Worm (Caenorhabditis elegans): Measurements from ENCODE around the gene fbxa-65.

DNA sequence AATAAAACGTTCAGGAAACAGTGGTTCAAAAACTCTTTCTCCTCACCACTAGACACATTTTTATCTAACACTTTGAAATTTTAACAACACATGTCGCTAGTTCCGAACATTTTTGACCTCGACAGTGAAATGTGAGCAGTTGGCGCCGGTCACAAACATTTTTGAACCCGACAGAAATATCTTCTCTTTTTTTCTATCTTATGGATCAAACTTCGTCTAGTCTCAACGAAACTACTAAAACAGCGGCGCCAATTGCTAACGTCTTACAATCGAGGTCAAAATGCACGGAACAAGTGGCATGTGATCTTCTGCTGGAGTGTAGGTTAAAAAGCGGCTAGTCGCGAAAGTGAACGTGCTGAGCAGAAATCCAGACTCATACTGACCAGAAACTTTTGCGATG is 2.3 kb downstream of the fbxa-65 start:
- TF ChIP-seq ref-1 (GFP tag; conservative IDR thresholded peaks at IDR 0.05) (no peak), tab-1 (GFP tag; IDR thresholded peaks at IDR 0.05) (no peak), flt-1 (GFP tag; IDR thresholded peaks at IDR 0.05) (no peak), med-1 (GFP tag; optimal IDR thresholded peaks at IDR 0.05; ENCODE audit: insufficient read depth) (no peak), cog-1 (tag; optimal IDR thresholded peaks at IDR 0.05) (no peak), T22C8.4 (GFP tag; IDR thresholded peaks at IDR 0.05) (no peak), ztf-29 (GFP tag; IDR thresholded peaks at IDR 0.05) (no peak), ztf-23 (GFP tag; IDR thresholded peaks at IDR 0.05) (no peak), klf-2 (GFP tag; conservative IDR thresholded peaks at IDR 0.05) (no peak)

Measured in whole organism, midembryonic.